Worm (Caenorhabditis elegans): Measurements from ENCODE around the gene C30B5.6.

DNA sequence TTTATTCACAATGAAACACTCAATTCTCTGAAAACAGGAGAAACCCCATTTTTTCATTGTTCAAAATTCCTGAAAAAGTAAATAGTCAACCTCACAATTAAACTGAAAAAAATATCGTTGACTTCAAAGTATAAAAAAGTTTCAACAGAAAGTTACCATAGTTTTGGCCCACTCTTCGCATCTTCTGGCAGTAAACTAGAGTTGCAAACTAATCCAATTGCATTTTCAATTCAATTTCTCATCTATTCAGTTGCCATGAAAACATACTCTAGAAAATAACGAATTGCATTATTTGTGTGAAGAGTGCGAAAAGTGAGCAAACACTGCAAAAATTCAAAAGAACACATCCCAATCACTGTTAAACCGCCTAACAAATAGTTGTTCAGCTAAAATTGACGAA is 41.2 kb upstream of the C30B5.6 start, which contains the start of gene F13H8.3:
- TF ChIP-seq flt-1 (GFP tag; IDR thresholded peaks at IDR 0.05) (no peak), ceh-13 (GFP tag; optimal IDR thresholded peaks at IDR 0.05) (no peak), aly-1 (tag; optimal IDR thresholded peaks at IDR 0.05) (no peak), ama-1 (optimal IDR thresholded peaks at IDR 0.05) (no peak), tra-4 (tag; optimal IDR thresholded peaks at IDR 0.05) (no peak), scrt-1 (GFP tag; IDR thresholded peaks at IDR 0.05) (no peak), ets-7 (tag; optimal IDR thresholded peaks at IDR 0.05) (no peak), tbx-37 (GFP tag; conservative IDR thresholded peaks at IDR 0.05) (no peak), hmg-4 (GFP tag; optimal IDR thresholded peaks at IDR 0.05) (no peak), ceh-36 (tag; optimal IDR thresholded peaks at IDR 0.05) (no peak), hnd-1 (tag; optimal IDR thresholded peaks at IDR 0.05) (no peak), F13C5.2 (tag; optimal IDR thresholded peaks at IDR 0.05) (no peak)
